Fruit fly (Drosophila melanogaster) whole organism, embryonic: ENCODE results near the gene Atu.

Experiments
- Atf-2 ChIP-seq: fragments of 200-800 bp; sonication (Bioruptor generic); optimal IDR thresholded peaks from 2 replicates; lab custom pipeline; 2016; ENCODE audit warnings: missing biosample characterization, missing genetic modification characterization
- Awh ChIP-seq: fragments of 200-800 bp; sonication (Bioruptor generic); IDR thresholded peaks from 2 replicates; pipeline ENCODE4, ENCODE4 v1.3.6; 2022; ENCODE audit warnings: missing biosample characterization, missing genetic modification characterization
- B-H1 ChIP-seq: fragments of 200-800 bp; sonication (Bioruptor generic); IDR thresholded peaks from 3 replicates; pipeline ENCODE4 v1.3.6; 2022; ENCODE audit warnings: missing biosample characterization, missing genetic modification characterization
- Bgb ChIP-seq: fragments of 200-800 bp; sonication (Bioruptor generic); IDR thresholded peaks from 2 replicates; pipeline ENCODE4 v1.3.6; 2022; ENCODE audit warnings: missing biosample characterization, missing genetic modification characterization; ENCODE audit not compliant: partially characterized antibody
- CG10147 ChIP-seq: fragments of 200-800 bp; sonication (Bioruptor generic); optimal IDR thresholded peaks from 2 replicates; lab custom pipeline; 2019; ENCODE audit warnings: missing biosample characterization, mild to moderate bottlenecking, missing genetic modification characterization, moderate library complexity
- CG10565 ChIP-seq: fragments of 200-800 bp; sonication (Bioruptor generic); optimal IDR thresholded peaks from 3 replicates; lab custom pipeline; 2016; ENCODE audit warnings: missing biosample characterization, mild to moderate bottlenecking, missing genetic modification characterization
- CG12236 ChIP-seq: fragments of 200-800 bp; sonication (Bioruptor generic); optimal IDR thresholded peaks from 2 replicates; lab custom pipeline; 2016; ENCODE audit warnings: missing biosample characterization, missing genetic modification characterization
- CG12299 ChIP-seq: fragments of 200-800 bp; sonication (Bioruptor generic); optimal IDR thresholded peaks from 2 replicates; lab custom pipeline; 2018; ENCODE audit warnings: missing biosample characterization, mild to moderate bottlenecking, missing genetic modification characterization
- CG12659 ChIP-seq: fragments of 200-800 bp; sonication (Bioruptor generic); optimal IDR thresholded peaks from 3 replicates; lab custom pipeline; 2017; ENCODE audit warnings: mild to moderate bottlenecking, missing biosample characterization, missing genetic modification reagents, missing genetic modification characterization
- CG12744 ChIP-seq: fragments of 200-800 bp; sonication (Bioruptor generic); optimal IDR thresholded peaks from 2 replicates; lab custom pipeline; 2016; ENCODE audit warnings: missing biosample characterization, missing genetic modification characterization
- CG13287 ChIP-seq: fragments of 200-800 bp; sonication (Bioruptor generic); IDR thresholded peaks from 2 replicates; pipeline ENCODE4 v1.3.6; 2022; ENCODE audit warnings: missing biosample characterization, missing genetic modification characterization; ENCODE audit not compliant: partially characterized antibody
- CG14860 ChIP-seq: fragments of 200-800 bp; sonication (Bioruptor generic); IDR thresholded peaks from 3 replicates; pipeline ENCODE4 v1.3.6; 2022; ENCODE audit warnings: missing biosample characterization, missing genetic modification characterization; ENCODE audit not compliant: partially characterized antibody
- CG15696 ChIP-seq: fragments of 200-800 bp; sonication (Bioruptor generic); optimal IDR thresholded peaks from 2 replicates; lab custom pipeline; 2019; ENCODE audit warnings: missing biosample characterization, mild to moderate bottlenecking, missing genetic modification characterization, moderate library complexity
- CG17568 ChIP-seq: fragments of 200-800 bp; sonication (Bioruptor generic); optimal IDR thresholded peaks from 2 replicates; lab custom pipeline; 2018; ENCODE audit warnings: missing biosample characterization, mild to moderate bottlenecking, missing genetic modification characterization, moderate library complexity
- CG17829 ChIP-seq: fragments of 200-800 bp; optimal IDR thresholded peaks from 2 replicates; lab custom pipeline; 2019; ENCODE audit warnings: missing biosample characterization, mild to moderate bottlenecking, missing genetic modification characterization, moderate library complexity
- CG1832 ChIP-seq: fragments of 200-800 bp; sonication (Bioruptor generic); optimal IDR thresholded peaks from 2 replicates; lab custom pipeline; 2017; ENCODE audit warnings: missing biosample characterization, mild to moderate bottlenecking, missing genetic modification characterization, inconsistent platforms
- CG18476 ChIP-seq: fragments of 200-800 bp; sonication (Bioruptor generic); optimal IDR thresholded peaks from 2 replicates; lab custom pipeline; 2016; ENCODE audit warnings: missing biosample characterization, mild to moderate bottlenecking, missing genetic modification characterization
- CG2202 ChIP-seq: fragments of 200-800 bp; sonication (Bioruptor generic); optimal IDR thresholded peaks from 2 replicates; lab custom pipeline; 2018; ENCODE audit warnings: missing biosample characterization, mild to moderate bottlenecking, missing genetic modification characterization
- CG2678 ChIP-seq: fragments of 200-800 bp; sonication (Bioruptor generic); optimal IDR thresholded peaks from 3 replicates; lab custom pipeline; 2019; ENCODE audit warnings: missing biosample characterization, mild to moderate bottlenecking, missing genetic modification characterization, moderate library complexity
- CG32767 ChIP-seq: fragments of 200-800 bp; sonication (Bioruptor generic); IDR thresholded peaks from 2 replicates; pipeline ENCODE4 v1.3.6; 2022; ENCODE audit warnings: missing biosample characterization, missing genetic modification characterization
- CG3281 ChIP-seq: fragments of 200-800 bp; sonication (Bioruptor generic); optimal IDR thresholded peaks from 3 replicates; lab custom pipeline; 2017; ENCODE audit warnings: missing biosample characterization, mild to moderate bottlenecking, missing genetic modification characterization
- CG4360 ChIP-seq: fragments of 200-800 bp; sonication (Bioruptor generic); IDR thresholded peaks from 2 replicates; pipeline ENCODE4 v1.3.6; 2022; ENCODE audit warnings: missing biosample characterization, missing genetic modification characterization
- CG4424 ChIP-seq: fragments of 200-800 bp; sonication (Bioruptor generic); optimal IDR thresholded peaks from 3 replicates; lab custom pipeline; 2016; ENCODE audit warnings: missing biosample characterization, missing genetic modification characterization
- CG5180 ChIP-seq: fragments of 200-800 bp; sonication (Bioruptor generic); optimal IDR thresholded peaks from 3 replicates; lab custom pipeline; 2017; ENCODE audit warnings: missing biosample characterization, missing genetic modification characterization, mild to moderate bottlenecking, moderate library complexity, missing genetic modification reagents
- CG7357 ChIP-seq: fragments of 200-800 bp; sonication (Bioruptor generic); IDR thresholded peaks from 3 replicates; pipeline ENCODE4 v1.3.6; 2022; ENCODE audit warnings: missing biosample characterization, missing genetic modification characterization
- CG8089 ChIP-seq: fragments of 200-800 bp; sonication (Bioruptor generic); optimal IDR thresholded peaks from 3 replicates; lab custom pipeline; 2016; ENCODE audit warnings: missing biosample characterization, missing genetic modification characterization
- CG8359 ChIP-seq: fragments of 200-800 bp; sonication (Bioruptor generic); optimal IDR thresholded peaks from 2 replicates; lab custom pipeline; 2017; ENCODE audit warnings: missing biosample characterization, mild to moderate bottlenecking, missing genetic modification characterization, borderline replicate concordance
- Dfd ChIP-seq, 2 experiments: fragments of >200 bp; optimal IDR thresholded peaks; 2 replicates each; lab custom pipeline; 2017; ENCODE audit warnings: missing biosample characterization in 2 of 2, missing genetic modification characterization in 2 of 2
- Dp ChIP-seq: fragments of 200-800 bp; sonication (Bioruptor generic); optimal IDR thresholded peaks from 2 replicates; lab custom pipeline; 2018; ENCODE audit warnings: missing biosample characterization, mild to moderate bottlenecking, missing genetic modification characterization, moderate library complexity
- Fer1 ChIP-seq: fragments of 200-800 bp; sonication (Bioruptor generic); optimal IDR thresholded peaks from 2 replicates; lab custom pipeline; 2017; ENCODE audit warnings: missing biosample characterization, mild to moderate bottlenecking, missing genetic modification characterization
- Hey ChIP-seq: fragments of 200-800 bp; sonication (Bioruptor generic); optimal IDR thresholded peaks from 3 replicates; lab custom pipeline; 2018; ENCODE audit warnings: missing biosample characterization, mild to moderate bottlenecking, missing genetic modification characterization
- Mad ChIP-seq: fragments of 200-800 bp; sonication (Bioruptor generic); optimal IDR thresholded peaks from 2 replicates; lab custom pipeline; 2016; ENCODE audit warnings: missing biosample characterization, missing genetic modification characterization
- NC2β ChIP-seq: fragments of 200-800 bp; sonication (Bioruptor generic); optimal IDR thresholded peaks from 2 replicates; lab custom pipeline; 2016; ENCODE audit warnings: missing biosample characterization, missing genetic modification characterization
- Nf-YC ChIP-seq: fragments of 200-800 bp; optimal IDR thresholded peaks from 3 replicates; lab custom pipeline; 2019; ENCODE audit warnings: missing biosample characterization, mild to moderate bottlenecking, missing genetic modification characterization, moderate library complexity
- abd-A ChIP-seq: fragments of 200-800 bp; sonication (Bioruptor generic); optimal IDR thresholded peaks from 3 replicates; lab custom pipeline; 2019; ENCODE audit warnings: missing biosample characterization, mild to moderate bottlenecking, missing genetic modification characterization, moderate library complexity
- ac ChIP-seq: fragments of 200-800 bp; sonication (Bioruptor generic); optimal IDR thresholded peaks from 3 replicates; lab custom pipeline; 2017; ENCODE audit warnings: missing biosample characterization, mild to moderate bottlenecking, missing genetic modification characterization
- ap ChIP-seq: fragments of 200-800 bp; sonication (Bioruptor generic); IDR thresholded peaks from 2 replicates; pipeline ENCODE4 v1.3.6; 2022; ENCODE audit warnings: missing biosample characterization, missing genetic modification characterization
- fd3F ChIP-seq: fragments of 200-800 bp; sonication (Bioruptor generic); optimal IDR thresholded peaks from 2 replicates; lab custom pipeline; 2018; ENCODE audit warnings: missing biosample characterization, mild to moderate bottlenecking, missing genetic modification characterization, moderate library complexity
- gcm2 ChIP-seq: fragments of 200-800 bp; sonication (Bioruptor generic); optimal IDR thresholded peaks from 2 replicates; lab custom pipeline; 2016; ENCODE audit warnings: missing biosample characterization, missing genetic modification characterization
- grn ChIP-seq: fragments of 200-800 bp; sonication (Bioruptor generic); optimal IDR thresholded peaks from 3 replicates; lab custom pipeline; 2017; ENCODE audit warnings: missing biosample characterization, missing genetic modification characterization
- gsb-n ChIP-seq: fragments of 200-800 bp; sonication (Bioruptor generic); optimal IDR thresholded peaks from 3 replicates; lab custom pipeline; 2018; ENCODE audit warnings: missing biosample characterization, mild to moderate bottlenecking, missing genetic modification characterization
- inv ChIP-seq: fragments of 200-800 bp; sonication (Bioruptor generic); IDR thresholded peaks from 2 replicates; pipeline ENCODE4 v1.3.6; 2022; ENCODE audit warnings: missing biosample characterization, missing genetic modification characterization; ENCODE audit not compliant: partially characterized antibody
- ken ChIP-seq: fragments of 200-800 bp; sonication (Bioruptor generic); IDR thresholded peaks from 3 replicates; pipeline ENCODE4 v1.3.6; 2022; ENCODE audit warnings: missing biosample characterization, missing genetic modification characterization
- lmd ChIP-seq: fragments of 200-800 bp; sonication (Bioruptor generic); IDR thresholded peaks from 2 replicates; pipeline ENCODE4 v1.3.6; 2022; ENCODE audit warnings: missing biosample characterization, missing genetic modification characterization
- pnt ChIP-seq: fragments of 200-800 bp; sonication (Bioruptor generic); optimal IDR thresholded peaks from 3 replicates; lab custom pipeline; 2016; ENCODE audit warnings: missing biosample characterization, missing genetic modification characterization
- pum ChIP-seq: fragments of 200-800 bp; sonication (Bioruptor generic); optimal IDR thresholded peaks from 2 replicates; lab custom pipeline; 2016; ENCODE audit warnings: missing biosample characterization, missing genetic modification characterization
- seq ChIP-seq: fragments of 200-800 bp; sonication (Bioruptor generic); IDR thresholded peaks from 2 replicates; pipeline ENCODE4 v1.3.6; 2022; ENCODE audit warnings: missing biosample characterization, missing genetic modification characterization
- tx ChIP-seq: fragments of 200-800 bp; sonication (Bioruptor generic); optimal IDR thresholded peaks from 2 replicates; lab custom pipeline; 2016; ENCODE audit warnings: missing biosample characterization, missing genetic modification characterization
- unpg ChIP-seq: fragments of 200-800 bp; sonication (Bioruptor generic); optimal IDR thresholded peaks from 3 replicates; lab custom pipeline; 2018; ENCODE audit warnings: missing biosample characterization, mild to moderate bottlenecking, missing genetic modification characterization, moderate library complexity
- zf30C ChIP-seq: fragments of 200-800 bp; sonication (Bioruptor generic); optimal IDR thresholded peaks from 3 replicates; lab custom pipeline; 2018; ENCODE audit warnings: missing biosample characterization, mild to moderate bottlenecking, missing genetic modification characterization

Gene Atu

dm6 chr3R:5568590-5568989, 44.6 kb upstream of the Atu start, which contains the start of the genes CG2931 and Rheb (continued):
- TF ChIP-seq NC2β (GFP tag; lab: Kevin White, UChicago): peak; percentile 38
- peak; percentile 39 for TF ChIP-seq grn (GFP tag; lab: Kevin White, UChicago)
- TF ChIP-seq CG7357 (GFP tag; lab: Robert Waterston, UW): peak; percentile 74
- TF ChIP-seq Dfd (GFP tag; optimal IDR thresholded peaks at IDR 0.05; lab: Kevin White, UChicago): no peak
- TF ChIP-seq zf30C (GFP tag; lab: Kevin White, UChicago): no peak
- peak; percentile 35 for TF ChIP-seq Dp (GFP tag; lab: Kevin White, UChicago)
- peak; percentile 32 for TF ChIP-seq tx (GFP tag; lab: Kevin White, UChicago)
- TF ChIP-seq Awh (GFP tag; lab: Robert Waterston, UW): peak; percentile 59
- peak; percentile 23 for TF ChIP-seq CG10147 (GFP tag; lab: Kevin White, UChicago)
- peak; percentile 53 for TF ChIP-seq CG15696 (tag; lab: Kevin White, UChicago)
- TF ChIP-seq CG2202: no peak
- peak; percentile 69 for TF ChIP-seq unpg (GFP tag; lab: Kevin White, UChicago)
- TF ChIP-seq CG8089 (GFP tag; lab: Kevin White, UChicago): peak; percentile 4
- TF ChIP-seq Fer1 (GFP tag; lab: Kevin White, UChicago): no peak
- TF ChIP-seq fd3F (GFP tag; lab: Kevin White, UChicago): peak; percentile 55
- peak; percentile 9 for TF ChIP-seq gcm2
- no peak for TF ChIP-seq Hey
- no peak for TF ChIP-seq abd-A (tag; lab: Kevin White, UChicago)
- TF ChIP-seq CG12236 (GFP tag; lab: Kevin White, UChicago): no peak
- TF ChIP-seq lmd (GFP tag; lab: Robert Waterston, UW): peak; percentile 63
- TF ChIP-seq gsb-n (tag; lab: Kevin White, UChicago): peak; percentile 29
- peak; percentile 42; the same call in 1 of the 2 replicates for TF ChIP-seq ap (GFP tag; lab: Robert Waterston, UW)
- peak; percentile 61 for TF ChIP-seq Nf-YC (tag; lab: Kevin White, UChicago)
- no peak for TF ChIP-seq CG10565 (GFP tag; lab: Kevin White, UChicago)
- no peak; the same call in 2 of the 3 replicates for TF ChIP-seq B-H1
- TF ChIP-seq CG3281 (GFP tag; lab: Kevin White, UChicago): peak; percentile 62
- peak; percentile 43 for TF ChIP-seq CG18476 (GFP tag; lab: Kevin White, UChicago)
- TF ChIP-seq ken: peak; percentile 66
- TF ChIP-seq CG8359: no peak
- peak; percentile 53 for TF ChIP-seq pum (GFP tag; lab: Kevin White, UChicago)
- TF ChIP-seq CG5180 (GFP tag; lab: Kevin White, UChicago): no peak
- TF ChIP-seq CG12744 (GFP tag; lab: Kevin White, UChicago): peak; percentile 42
- peak; percentile 41 for TF ChIP-seq CG12299 (tag; lab: Kevin White, UChicago)
- TF ChIP-seq ac (GFP tag; lab: Kevin White, UChicago): no peak
- peak; percentile 46 for TF ChIP-seq pnt (GFP tag; lab: Kevin White, UChicago)
- TF ChIP-seq inv (GFP tag; lab: Robert Waterston, UW): peak; percentile 68
- TF ChIP-seq Atf-2: peak; percentile 37
- TF ChIP-seq CG14860 (GFP tag; lab: Robert Waterston, UW): peak; percentile 63; the same call in 2 of the 3 replicates
- peak; percentile 83 for TF ChIP-seq CG17829 (tag; lab: Kevin White, UChicago)
- TF ChIP-seq CG32767 (GFP tag; lab: Robert Waterston, UW): 0 out of 2 replicates have a peak, but pooled peaks have one; percentile 18
- peak; percentile 44 for TF ChIP-seq Mad
- no peak for TF ChIP-seq CG1832 (GFP tag; lab: Kevin White, UChicago)
- peak; percentile 74 for TF ChIP-seq Bgb (GFP tag; lab: Robert Waterston, UW)
- TF ChIP-seq seq (GFP tag; lab: Robert Waterston, UW): 0 out of 2 replicates have a peak, but pooled peaks have one; percentile 47
- TF ChIP-seq CG13287 (GFP tag; lab: Robert Waterston, UW): peak; percentile 85
- TF ChIP-seq CG17568: no peak
- TF ChIP-seq CG4424 (GFP tag; lab: Kevin White, UChicago): peak; percentile 77
- peak; percentile 65 for TF ChIP-seq CG2678
- TF ChIP-seq CG12659: peak; percentile 88
- no peak for TF ChIP-seq CG4360 (GFP tag; lab: Robert Waterston, UW)
